Fruit fly (Drosophila melanogaster) whole organism, embryonic: ENCODE results near the gene CG13028.

ENCODE experiments used
- Atf6 ChIP-seq: fragments of 200-800 bp; sonication (Bioruptor generic); IDR thresholded peaks from 2 replicates; pipeline ENCODE4 v1.3.6; 2022; ENCODE audit warnings: missing biosample characterization, missing genetic modification characterization
- Blimp-1 ChIP-seq: fragments of 200-800 bp; sonication (Bioruptor generic); optimal IDR thresholded peaks from 3 replicates; lab custom pipeline; 2018; ENCODE audit warnings: missing biosample characterization, missing genetic modification characterization, mild to moderate bottlenecking, moderate library complexity, missing genetic modification reagents
- CG10366 ChIP-seq: fragments of 200-800 bp; sonication (Bioruptor generic); IDR thresholded peaks from 2 replicates; pipeline ENCODE4 v1.3.6; 2022; ENCODE audit warnings: missing biosample characterization, missing genetic modification characterization
- CG10959 ChIP-seq: fragments of 200-800 bp; sonication (Bioruptor generic); IDR thresholded peaks from 2 replicates; pipeline ENCODE4 v1.3.6; 2022; ENCODE audit warnings: missing biosample characterization, missing genetic modification characterization
- CG11085 ChIP-seq: fragments of 200-800 bp; sonication (Bioruptor generic); IDR thresholded peaks from 2 replicates; pipeline ENCODE4 v1.3.6; 2022; ENCODE audit warnings: missing biosample characterization, missing genetic modification characterization
- CG11696 ChIP-seq: fragments of 200-800 bp; sonication (Bioruptor generic); IDR thresholded peaks from 2 replicates; pipeline ENCODE4 v1.3.6; 2022; ENCODE audit warnings: missing biosample characterization, missing genetic modification characterization
- CG12104 ChIP-seq: fragments of 200-800 bp; sonication (Bioruptor generic); optimal IDR thresholded peaks from 3 replicates; lab custom pipeline; 2016; ENCODE audit warnings: missing biosample characterization, missing genetic modification characterization
- CG12236 ChIP-seq: fragments of 200-800 bp; sonication (Bioruptor generic); optimal IDR thresholded peaks from 2 replicates; lab custom pipeline; 2016; ENCODE audit warnings: missing biosample characterization, missing genetic modification characterization
- CG12391 ChIP-seq: fragments of 200-800 bp; sonication (Bioruptor generic); optimal IDR thresholded peaks from 3 replicates; lab custom pipeline; 2018; ENCODE audit warnings: missing biosample characterization, mild to moderate bottlenecking, missing genetic modification characterization, moderate library complexity
- CG12769 ChIP-seq: fragments of 200-800 bp; sonication (Bioruptor generic); optimal IDR thresholded peaks from 2 replicates; lab custom pipeline; 2019; ENCODE audit warnings: missing biosample characterization, mild to moderate bottlenecking, missing genetic modification characterization, moderate library complexity
- CG14667 ChIP-seq: fragments of 200-800 bp; sonication (Bioruptor generic); IDR thresholded peaks from 2 replicates; pipeline ENCODE4 v1.3.6; 2022; ENCODE audit warnings: missing biosample characterization, missing genetic modification characterization
- CG17568 ChIP-seq: fragments of 200-800 bp; sonication (Bioruptor generic); optimal IDR thresholded peaks from 2 replicates; lab custom pipeline; 2018; ENCODE audit warnings: missing biosample characterization, mild to moderate bottlenecking, missing genetic modification characterization, moderate library complexity
- CG18764 ChIP-seq: fragments of 200-800 bp; sonication (Bioruptor generic); optimal IDR thresholded peaks from 3 replicates; lab custom pipeline; 2016; ENCODE audit warnings: missing biosample characterization, missing genetic modification characterization
- CG2678 ChIP-seq: fragments of 200-800 bp; sonication (Bioruptor generic); optimal IDR thresholded peaks from 3 replicates; lab custom pipeline; 2019; ENCODE audit warnings: missing biosample characterization, mild to moderate bottlenecking, missing genetic modification characterization, moderate library complexity
- CG30431 ChIP-seq: fragments of 200-800 bp; sonication (Bioruptor generic); optimal IDR thresholded peaks from 2 replicates; lab custom pipeline; 2017; ENCODE audit warnings: missing biosample characterization, missing genetic modification characterization
- CG31224 ChIP-seq: fragments of 200-800 bp; sonication (Bioruptor generic); IDR thresholded peaks from 2 replicates; pipeline ENCODE4 v1.3.6; 2022; ENCODE audit warnings: missing biosample characterization, missing genetic modification characterization
- CG3847 ChIP-seq: fragments of 200-800 bp; sonication (Bioruptor generic); IDR thresholded peaks from 2 replicates; pipeline ENCODE4 v1.3.6; 2022; ENCODE audit warnings: missing biosample characterization, missing genetic modification characterization
- CG6854 ChIP-seq: fragments of 200-800 bp; sonication (Bioruptor generic); optimal IDR thresholded peaks from 3 replicates; lab custom pipeline; 2017; ENCODE audit warnings: missing biosample characterization, mild to moderate bottlenecking, missing genetic modification characterization
- CG7372 ChIP-seq: fragments of 200-800 bp; sonication (Bioruptor generic); IDR thresholded peaks from 2 replicates; pipeline ENCODE4 v1.3.6; 2022; ENCODE audit warnings: missing biosample characterization, missing genetic modification characterization
- CG7556 ChIP-seq: fragments of 200-800 bp; sonication (Bioruptor generic); optimal IDR thresholded peaks from 2 replicates; lab custom pipeline; 2017; ENCODE audit warnings: missing biosample characterization, mild to moderate bottlenecking, missing genetic modification characterization
- CG7745 ChIP-seq: fragments of 200-800 bp; sonication (Bioruptor generic); optimal IDR thresholded peaks from 2 replicates; lab custom pipeline; 2018; ENCODE audit warnings: missing biosample characterization, mild to moderate bottlenecking, missing genetic modification characterization, moderate library complexity
- CG7928 ChIP-seq: fragments of 200-800 bp; sonication (Bioruptor generic); optimal IDR thresholded peaks from 2 replicates; lab custom pipeline; 2017; ENCODE audit warnings: missing biosample characterization, mild to moderate bottlenecking, missing genetic modification characterization
- CG8388 ChIP-seq: fragments of 200-800 bp; sonication (Bioruptor generic); optimal IDR thresholded peaks from 2 replicates; lab custom pipeline; 2019; ENCODE audit warnings: missing biosample characterization, mild to moderate bottlenecking, missing genetic modification characterization, moderate library complexity
- Camta ChIP-seq: fragments of 200-800 bp; sonication (Bioruptor generic); optimal IDR thresholded peaks from 2 replicates; lab custom pipeline; 2016; ENCODE audit warnings: missing biosample characterization, missing genetic modification characterization
- D ChIP-seq, 2 experiments: fragments of 200-800 bp in 1 of 2; fragments of >200 bp in 1 of 2; sonication (Bioruptor generic) in 1 of 2; optimal IDR thresholded peaks; 2 replicates in 1 of 2; 3 replicates in 1 of 2; lab custom pipeline; 2017; ENCODE audit warnings: mild to moderate bottlenecking in 1 of 2, missing biosample characterization in 1 of 2, missing genetic modification characterization in 1 of 2, missing genetic modification reagents in 1 of 2
- Dek ChIP-seq: fragments of 200-800 bp; sonication (Bioruptor generic); optimal IDR thresholded peaks from 3 replicates; lab custom pipeline; 2019; ENCODE audit warnings: missing biosample characterization, mild to moderate bottlenecking, missing genetic modification characterization, moderate library complexity
- Doc2 ChIP-seq: fragments of 200-800 bp; sonication (Bioruptor generic); IDR thresholded peaks from 2 replicates; pipeline ENCODE4 v1.3.6; 2022; ENCODE audit warnings: missing biosample characterization, missing genetic modification characterization
- GATAe ChIP-seq: fragments of 200-800 bp; sonication (Bioruptor generic); conservative IDR thresholded peaks from 2 replicates; pipeline ENCODE4 v1.3.6; 2022; ENCODE audit warnings: missing biosample characterization, missing genetic modification characterization
- HLH3B ChIP-seq: fragments of 200-800 bp; sonication (Bioruptor generic); IDR thresholded peaks from 2 replicates; pipeline ENCODE4 v1.3.6; 2022; ENCODE audit warnings: missing biosample characterization, missing genetic modification characterization
- Hand ChIP-seq: fragments of 200-800 bp; sonication (Bioruptor generic); optimal IDR thresholded peaks from 2 replicates; lab custom pipeline; 2017; ENCODE audit warnings: mild to moderate bottlenecking, missing biosample characterization, missing genetic modification reagents, missing genetic modification characterization
- NFAT ChIP-seq: fragments of 200-800 bp; sonication (Bioruptor generic); IDR thresholded peaks from 2 replicates; pipeline ENCODE4 v1.3.6; 2022; ENCODE audit warnings: missing biosample characterization, missing genetic modification characterization
- Sox100B ChIP-seq: fragments of 200-800 bp; sonication (Bioruptor generic); optimal IDR thresholded peaks from 3 replicates; lab custom pipeline; 2018; ENCODE audit warnings: missing biosample characterization, mild to moderate bottlenecking, missing genetic modification characterization
- Trl ChIP-seq, 3 experiments: fragments of >200 bp in 2 of 3; fragments of 200-800 bp in 1 of 3; sonication (Bioruptor generic) in 1 of 3; optimal IDR thresholded peaks; 2 replicates in 1 of 3; 3 replicates in 2 of 3; lab custom pipeline; 2016 to 2017; ENCODE audit warnings: missing biosample characterization in 1 of 3, missing genetic modification characterization in 1 of 3
- az2 ChIP-seq: fragments of 200-800 bp; sonication (Bioruptor generic); optimal IDR thresholded peaks from 3 replicates; lab custom pipeline; 2016; ENCODE audit warnings: missing biosample characterization, missing genetic modification characterization
- cad ChIP-seq: fragments of >200 bp; optimal IDR thresholded peaks from 2 replicates; lab custom pipeline; 2017; ENCODE audit warnings: missing biosample characterization, missing genetic modification characterization
- cato ChIP-seq: fragments of 200-800 bp; sonication (Bioruptor generic); optimal IDR thresholded peaks from 2 replicates; lab custom pipeline; 2016; ENCODE audit warnings: missing biosample characterization, missing genetic modification characterization, borderline replicate concordance
- fd3F ChIP-seq: fragments of 200-800 bp; sonication (Bioruptor generic); optimal IDR thresholded peaks from 2 replicates; lab custom pipeline; 2018; ENCODE audit warnings: missing biosample characterization, mild to moderate bottlenecking, missing genetic modification characterization, moderate library complexity
- fu2 ChIP-seq: fragments of 200-800 bp; sonication (Bioruptor generic); optimal IDR thresholded peaks from 2 replicates; lab custom pipeline; 2016; ENCODE audit warnings: missing biosample characterization, missing genetic modification characterization
- gce ChIP-seq: fragments of 200-800 bp; sonication (Bioruptor generic); IDR thresholded peaks from 3 replicates; pipeline ENCODE4 v1.3.6; 2022; ENCODE audit warnings: missing biosample characterization, missing genetic modification characterization
- grau ChIP-seq: fragments of 200-800 bp; optimal IDR thresholded peaks from 3 replicates; lab custom pipeline; 2019; ENCODE audit warnings: missing biosample characterization, mild to moderate bottlenecking, missing genetic modification characterization, moderate library complexity
- hkb ChIP-seq, 2 experiments: fragments of 200-800 bp in 1 of 2; fragments of >200 bp in 1 of 2; sonication (Bioruptor generic) in 1 of 2; IDR thresholded peaks in 1 of 2; optimal IDR thresholded peaks in 1 of 2; 2 replicates each; pipeline versions ENCODE4 v1.3.6 to Lab custom; 2017 to 2022; ENCODE audit warnings: missing biosample characterization in 1 of 2, missing genetic modification characterization in 1 of 2
- lola ChIP-seq, 3 experiments: fragments of >200 bp in 2 of 3; fragments of 200-800 bp in 1 of 3; sonication (Bioruptor generic) in 1 of 3; optimal IDR thresholded peaks; 2 replicates each; lab custom pipeline; 2017 to 2019; ENCODE audit warnings: missing biosample characterization in 3 of 3, missing genetic modification characterization in 3 of 3, mild to moderate bottlenecking in 1 of 3, moderate library complexity in 1 of 3
- sc ChIP-seq, 3 experiments: fragments of >200 bp in 2 of 3; fragments of 200-800 bp in 1 of 3; sonication (Bioruptor generic) in 1 of 3; optimal IDR thresholded peaks; 2 replicates in 2 of 3; 3 replicates in 1 of 3; lab custom pipeline; 2017; ENCODE audit warnings: mild to moderate bottlenecking in 1 of 3, missing biosample characterization in 1 of 3, missing genetic modification characterization in 1 of 3, missing genetic modification reagents in 1 of 3
- sens ChIP-seq: fragments of 200-800 bp; sonication (Bioruptor generic); peaks from one replicate; lab custom pipeline; 2016; ENCODE audit warnings: missing biosample characterization, missing genetic modification characterization
- seq ChIP-seq: fragments of 200-800 bp; sonication (Bioruptor generic); IDR thresholded peaks from 2 replicates; pipeline ENCODE4 v1.3.6; 2022; ENCODE audit warnings: missing biosample characterization, missing genetic modification characterization
- stc ChIP-seq: fragments of 200-800 bp; sonication (Bioruptor generic); IDR thresholded peaks from 2 replicates; pipeline ENCODE4 v1.3.6; 2022; ENCODE audit warnings: missing biosample characterization, missing genetic modification characterization
- tio ChIP-seq: fragments of 200-800 bp; sonication (Bioruptor generic); optimal IDR thresholded peaks from 2 replicates; lab custom pipeline; 2017; ENCODE audit warnings: missing biosample characterization, missing genetic modification characterization, inconsistent platforms
- unpg ChIP-seq: fragments of 200-800 bp; sonication (Bioruptor generic); optimal IDR thresholded peaks from 3 replicates; lab custom pipeline; 2018; ENCODE audit warnings: missing biosample characterization, mild to moderate bottlenecking, missing genetic modification characterization, moderate library complexity

Gene CG13028

dm6 chr3L:16955219-16956002, 32.4 kb downstream of the CG13028 start (continued):
- TF ChIP-seq CG12769 (tag; lab: Kevin White, UChicago) (peak; percentile 45), fu2 (no peak), CG14667 (no peak), CG30431 (GFP tag; lab: Kevin White, UChicago) (no peak), lola (GFP tag; optimal IDR thresholded peaks at IDR 0.05; lab: Kevin White, UChicago) (no peak), tio (no peak), sens (GFP tag; lab: Kevin White, UChicago) (peak; percentile 88), CG7372 (GFP tag; lab: Robert Waterston, UW) (no peak), Dek (peak; percentile 40), Blimp-1 (peak; percentile 57), sc (optimal IDR thresholded peaks at IDR 0.05; lab: Kevin White, UChicago) (no peak), sc (GFP tag; optimal IDR thresholded peaks at IDR 0.05; lab: Kevin White, UChicago) (no peak), fd3F (no peak), D (optimal IDR thresholded peaks at IDR 0.05; lab: Kevin White, UChicago) (no peak), D (GFP tag; optimal IDR thresholded peaks at IDR 0.05; lab: Kevin White, UChicago) (no peak), cato (GFP tag; lab: Kevin White, UChicago) (no peak), CG10959 (GFP tag; lab: Robert Waterston, UW) (no peak), stc (GFP tag; lab: Robert Waterston, UW) (no peak), GATAe (GFP tag; lab: Robert Waterston, UW) (no peak), CG11085 (GFP tag; lab: Robert Waterston, UW) (no peak), NFAT (GFP tag; lab: Robert Waterston, UW) (peak; percentile 40; the same call in 1 of the 2 replicates), seq (GFP tag; lab: Robert Waterston, UW) (no peak), Camta (GFP tag; lab: Kevin White, UChicago) (no peak), HLH3B (GFP tag; lab: Robert Waterston, UW) (no peak), CG7745 (no peak), Atf6 (GFP tag; lab: Robert Waterston, UW) (no peak), CG7928 (GFP tag; lab: Kevin White, UChicago) (no peak), hkb (optimal IDR thresholded peaks at IDR 0.05; lab: Kevin White, UChicago) (no peak), hkb (GFP tag; IDR thresholded peaks at IDR 0.05; lab: Robert Waterston, UW) (peak; percentile 35; the same call in 1 of the 2 replicates), grau (tag; lab: Kevin White, UChicago) (peak; percentile 43), CG11696 (GFP tag; lab: Robert Waterston, UW) (no peak), gce (no peak), CG10366 (GFP tag; lab: Robert Waterston, UW) (no peak), CG6854 (GFP tag; lab: Kevin White, UChicago) (no peak), unpg (GFP tag; lab: Kevin White, UChicago) (peak; percentile 19), CG17568 (GFP tag; lab: Kevin White, UChicago) (no peak), CG8388 (no peak), CG31224 (GFP tag; lab: Robert Waterston, UW) (no peak), az2 (no peak), Sox100B (no peak), Trl (optimal IDR thresholded peaks at IDR 0.05; lab: Kevin White, UChicago) (no peak), Trl (GFP tag; optimal IDR thresholded peaks at IDR 0.05; lab: Kevin White, UChicago) (no peak), Hand (GFP tag; lab: Kevin White, UChicago) (no peak), CG18764 (peak; percentile 9), Doc2 (GFP tag; lab: Robert Waterston, UW) (no peak), CG3847 (GFP tag; lab: Robert Waterston, UW) (0 out of 2 replicates have a peak, but pooled peaks have one; percentile 26), CG7556 (GFP tag; lab: Kevin White, UChicago) (no peak), CG12391 (tag; lab: Kevin White, UChicago) (peak; percentile 29), CG12236 (GFP tag; lab: Kevin White, UChicago) (no peak), CG2678 (peak; percentile 5), CG12104 (no peak), cad (no peak)
